Worm (Caenorhabditis elegans) whole organism, L3 larva: ENCODE measurements around the gene clec-36.

Source experiments
- ZK546.5 ChIP-seq: sonication (generic microtip); optimal IDR thresholded peaks from 2 replicates; lab custom pipeline; 2017; ENCODE audit warnings: missing biosample characterization, missing genetic modification characterization
- aly-2 ChIP-seq: fragments of 150-350 bp; optimal IDR thresholded peaks from 2 replicates; lab custom pipeline; 2014; ENCODE audit warnings: missing biosample characterization, missing genetic modification characterization
- ama-1 ChIP-seq: fragments of 150-350 bp; optimal IDR thresholded peaks from 2 replicates; lab custom pipeline; 2018
- ceh-16 ChIP-seq: sonication (generic microtip); optimal IDR thresholded peaks from 2 replicates; lab custom pipeline; 2017; ENCODE audit warnings: missing biosample characterization, missing genetic modification characterization
- ceh-28 ChIP-seq: fragments of 150-350 bp; optimal IDR thresholded peaks from 2 replicates; lab custom pipeline; 2014; ENCODE audit warnings: missing biosample characterization, missing genetic modification reagents, missing genetic modification characterization
- daf-12 ChIP-seq: fragments of 150-350 bp; optimal IDR thresholded peaks from 2 replicates; lab custom pipeline; 2014; ENCODE audit warnings: missing biosample characterization, missing genetic modification reagents, missing genetic modification characterization
- egl-5 ChIP-seq: fragments of 150-350 bp; optimal IDR thresholded peaks from 2 replicates; lab custom pipeline; 2017; ENCODE audit warnings: missing biosample characterization, missing genetic modification reagents, missing genetic modification characterization, inconsistent platforms
- elt-1 ChIP-seq: fragments of 150-350 bp; optimal IDR thresholded peaks from 2 replicates; lab custom pipeline; 2014; ENCODE audit warnings: missing biosample characterization, missing genetic modification characterization
- elt-3 ChIP-seq, 3 experiments: fragments of 150-350 bp in 1 of 3; sonication (generic microtip) in 2 of 3; optimal IDR thresholded peaks; 2 replicates in 2 of 3; 4 replicates in 1 of 3; lab custom pipeline; 2014 to 2017; ENCODE audit warnings: missing biosample characterization in 3 of 3, missing genetic modification characterization in 3 of 3
- fkh-10 ChIP-seq: sonication (generic microtip); optimal IDR thresholded peaks from 2 replicates; lab custom pipeline; 2017; ENCODE audit warnings: missing biosample characterization, missing genetic modification reagents, missing genetic modification characterization
- fkh-2 ChIP-seq: fragments of 150-350 bp; optimal IDR thresholded peaks from 2 replicates; lab custom pipeline; 2014; ENCODE audit warnings: missing biosample characterization, missing genetic modification reagents, missing genetic modification characterization
- fos-1 ChIP-seq: fragments of 150-350 bp; optimal IDR thresholded peaks from 2 replicates; lab custom pipeline; 2014; ENCODE audit warnings: missing biosample characterization, missing genetic modification characterization
- hmg-11 ChIP-seq: sonication (generic microtip); optimal IDR thresholded peaks from 2 replicates; lab custom pipeline; 2016; ENCODE audit warnings: missing genetic modification characterization, missing compliant biosample characterization
- jun-1 ChIP-seq: fragments of 150-350 bp; optimal IDR thresholded peaks from 2 replicates; lab custom pipeline; 2014; ENCODE audit warnings: missing biosample characterization, missing genetic modification reagents, missing genetic modification characterization
- lin-15B ChIP-seq: fragments of 150-350 bp; optimal IDR thresholded peaks from 2 replicates; lab custom pipeline; 2014; ENCODE audit warnings: missing biosample characterization, missing genetic modification characterization
- lin-39 ChIP-seq: fragments of 150-350 bp; optimal IDR thresholded peaks from 2 replicates; lab custom pipeline; 2018; ENCODE audit warnings: missing biosample characterization, missing genetic modification reagents, missing genetic modification characterization
- lsy-12 ChIP-seq: sonication (generic microtip); optimal IDR thresholded peaks from 2 replicates; lab custom pipeline; 2016; ENCODE audit warnings: mild to moderate bottlenecking, missing genetic modification characterization, missing compliant biosample characterization
- mdl-1 ChIP-seq: fragments of 150-350 bp; optimal IDR thresholded peaks from 2 replicates; lab custom pipeline; 2014; ENCODE audit warnings: missing biosample characterization, missing genetic modification characterization
- nfya-1 ChIP-seq: sonication (generic microtip); optimal IDR thresholded peaks from 2 replicates; lab custom pipeline; 2017; ENCODE audit warnings: missing genetic modification characterization, mild to moderate bottlenecking, missing compliant biosample characterization, antibody characterized with exemption, moderate library complexity; ENCODE audit not compliant: insufficient read depth
- nhr-11 ChIP-seq: fragments of 150-350 bp; optimal IDR thresholded peaks from 2 replicates; lab custom pipeline; 2014; ENCODE audit warnings: missing biosample characterization, missing genetic modification characterization
- nhr-23 ChIP-seq: fragments of 150-350 bp; optimal IDR thresholded peaks from 2 replicates; lab custom pipeline; 2014; ENCODE audit warnings: missing biosample characterization, missing genetic modification reagents, missing genetic modification characterization
- nhr-237 ChIP-seq: fragments of 150-350 bp; optimal IDR thresholded peaks from 2 replicates; lab custom pipeline; 2014; ENCODE audit warnings: missing biosample characterization, missing genetic modification characterization
- nhr-25 ChIP-seq: sonication (generic microtip); optimal IDR thresholded peaks from 2 replicates; lab custom pipeline; 2017; ENCODE audit warnings: missing biosample characterization, missing genetic modification characterization
- nhr-28 ChIP-seq: fragments of 150-350 bp; optimal IDR thresholded peaks from 2 replicates; lab custom pipeline; 2014; ENCODE audit warnings: missing biosample characterization, missing genetic modification characterization
- nhr-43 ChIP-seq: sonication (generic microtip); optimal IDR thresholded peaks from 2 replicates; lab custom pipeline; 2016; ENCODE audit warnings: mild to moderate bottlenecking, missing genetic modification characterization, missing compliant biosample characterization; ENCODE audit not compliant: poor library complexity, severe bottlenecking
- nhr-67 ChIP-seq: fragments of 150-350 bp; optimal IDR thresholded peaks from 2 replicates; lab custom pipeline; 2014; ENCODE audit warnings: missing biosample characterization, missing genetic modification characterization
- nhr-76 ChIP-seq: fragments of 150-350 bp; sonication (generic microtip); optimal IDR thresholded peaks from 5 replicates; lab custom pipeline; 2014; ENCODE audit warnings: missing biosample characterization, missing genetic modification characterization
- nhr-77 ChIP-seq: fragments of 150-350 bp; optimal IDR thresholded peaks from 2 replicates; lab custom pipeline; 2014; ENCODE audit warnings: missing biosample characterization, missing genetic modification characterization
- pha-4 ChIP-seq: fragments of 150-350 bp; optimal IDR thresholded peaks from 2 replicates; lab custom pipeline; 2014; ENCODE audit warnings: missing biosample characterization, missing genetic modification reagents, missing genetic modification characterization
- pqm-1 ChIP-seq: fragments of 150-350 bp; optimal IDR thresholded peaks from 2 replicates; lab custom pipeline; 2017; ENCODE audit warnings: missing biosample characterization, missing genetic modification characterization, inconsistent platforms
- skn-1 ChIP-seq: fragments of 150-350 bp; optimal IDR thresholded peaks from 2 replicates; lab custom pipeline; 2014; ENCODE audit warnings: missing biosample characterization, missing genetic modification characterization
- tbx-2 ChIP-seq: sonication (generic microtip); optimal IDR thresholded peaks from 2 replicates; lab custom pipeline; 2016; ENCODE audit warnings: mild to moderate bottlenecking, missing genetic modification characterization, missing compliant biosample characterization
- unc-39 ChIP-seq: sonication (generic microtip); optimal IDR thresholded peaks from 4 replicates; lab custom pipeline; 2017; ENCODE audit warnings: missing biosample characterization, missing genetic modification characterization
- unc-62 ChIP-seq: fragments of 150-350 bp; sonication (generic microtip); optimal IDR thresholded peaks from 4 replicates; lab custom pipeline; 2014; ENCODE audit warnings: missing biosample characterization, missing genetic modification reagents, missing genetic modification characterization
- zag-1 ChIP-seq: fragments of 150-350 bp; optimal IDR thresholded peaks from 2 replicates; lab custom pipeline; 2014; ENCODE audit warnings: missing biosample characterization, missing genetic modification characterization
- ztf-11 ChIP-seq: fragments of 150-350 bp; optimal IDR thresholded peaks from 2 replicates; lab custom pipeline; 2014; ENCODE audit warnings: missing biosample characterization, missing genetic modification characterization

clec-36 gene

DNA sequence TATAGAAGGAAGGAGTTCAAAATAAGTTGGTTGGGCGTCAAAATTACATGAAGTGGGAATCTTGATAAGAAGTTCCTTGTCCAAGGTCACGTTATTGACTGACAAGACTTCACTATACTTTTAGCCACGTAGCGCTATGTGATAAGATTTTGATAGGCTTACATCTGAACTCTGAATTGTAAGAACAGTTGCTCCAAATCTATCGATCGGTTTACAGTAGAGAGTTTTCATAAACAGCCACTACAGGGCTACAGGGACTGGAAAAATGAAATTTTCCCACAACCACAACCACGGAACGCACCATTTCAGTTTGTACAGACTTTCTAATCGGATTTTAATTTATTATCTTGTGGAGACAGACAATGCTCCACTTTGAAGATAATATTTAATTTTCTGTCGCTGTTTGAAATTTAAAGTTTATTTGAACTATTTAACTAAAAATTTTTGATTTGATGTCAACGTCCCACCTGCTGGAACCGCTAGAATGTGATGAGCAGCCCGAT is 9.6 kb upstream of the clec-36 start, which contains the start of the genes clec-31 and clec-22:
clec-31 (minus strand) TSS at position 101 of the 503 bp plus-strand sequence.
clec-22 (plus strand) TSS at position 453 of the 503 bp plus-strand sequence.
- no peak for TF ChIP-seq nhr-67 (tag; lab: Kevin White, UChicago)

DNA sequence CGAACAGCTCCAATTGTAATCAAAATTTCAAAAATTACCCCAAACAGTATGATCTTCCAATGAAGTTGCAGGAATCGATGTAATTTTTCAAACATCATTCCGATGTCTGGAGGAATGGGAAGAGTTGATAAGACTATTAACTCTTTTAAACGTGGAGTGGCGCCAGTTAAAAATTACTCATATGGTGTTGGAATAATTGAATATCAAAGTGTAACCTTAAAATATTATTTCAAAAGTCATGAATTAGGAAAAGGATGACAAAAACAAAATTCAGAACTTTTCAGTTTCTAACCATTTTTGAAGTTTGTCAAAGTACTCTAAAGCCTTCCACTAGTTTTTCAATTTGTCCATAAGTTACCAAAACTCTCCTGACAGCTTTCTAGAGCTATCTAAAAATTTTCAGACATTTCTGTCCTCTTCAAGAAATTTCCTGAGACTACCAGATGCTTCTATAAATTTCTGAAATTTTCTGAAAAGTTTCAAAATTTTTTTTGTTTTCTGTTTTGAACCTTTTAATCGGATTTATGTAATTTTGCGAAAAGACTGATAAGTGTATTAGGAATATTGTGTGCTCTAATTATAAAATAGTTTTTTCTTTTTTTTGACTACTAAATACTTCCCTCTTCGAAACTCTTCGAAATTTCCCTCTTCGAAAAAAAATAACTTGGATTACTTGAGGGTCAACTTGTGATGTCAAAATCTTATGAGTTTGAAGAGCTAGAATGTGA is 5.7 kb upstream of the clec-36 start, which contains the start of the genes clec-35 and clec-27:
clec-35 (minus strand) TSS at position 101 of the 728 bp plus-strand sequence.
clec-27 (plus strand) TSS at position 678 of the 728 bp plus-strand sequence.
- TF ChIP-seq lin-15B (tag; lab: Kevin White, UChicago) (no peak), jun-1 (tag; lab: Kevin White, UChicago) (no peak), nhr-67 (tag; lab: Kevin White, UChicago) (no peak), pqm-1 (no peak), daf-12 (no peak), ZK546.5 (tag; lab: Kevin White, UChicago) (no peak), ceh-16 (tag; lab: Kevin White, UChicago) (no peak), nhr-77 (tag; lab: Kevin White, UChicago) (no peak), lin-39 (tag; lab: Kevin White, UChicago) (no peak), skn-1 (tag; lab: Kevin White, UChicago) (no peak), mdl-1 (tag; lab: Kevin White, UChicago) (no peak), nhr-11 (no peak), nhr-28 (tag; lab: Kevin White, UChicago) (no peak), elt-1 (tag; lab: Kevin White, UChicago) (no peak), nfya-1 (tag; lab: Kevin White, UChicago) (no peak), nhr-43 (no peak), ama-1 (lab: Kevin White, UChicago) (no peak)

DNA sequence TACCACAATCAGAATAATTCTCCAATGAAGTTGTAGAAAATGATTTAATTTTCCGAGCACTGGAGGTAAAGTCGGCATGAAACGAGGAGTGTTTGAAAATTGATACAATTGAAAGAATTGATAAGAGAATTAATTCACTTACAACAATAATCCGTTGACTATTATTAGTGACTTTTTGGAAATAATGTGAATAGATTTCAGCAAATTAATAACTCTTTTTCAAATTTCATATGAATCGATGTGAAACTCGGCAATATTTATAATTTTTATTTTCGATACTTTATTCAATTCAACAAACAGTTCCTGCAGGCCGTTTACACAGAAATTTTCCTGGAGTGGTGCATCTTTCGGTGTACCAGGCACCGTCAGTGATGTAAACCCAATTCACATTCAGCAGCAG is 3.6 kb upstream of the clec-36 start, which contains the start of gene clec-37:
clec-37 (minus strand) TSS at position 101 of the 400 bp plus-strand sequence.
- TF ChIP-seq nhr-23 (tag; lab: Kevin White, UChicago) (no peak), nhr-43 (no peak), ztf-11 (no peak), aly-2 (tag; lab: Kevin White, UChicago) (no peak), nhr-28 (tag; lab: Kevin White, UChicago) (no peak), egl-5 (tag; lab: Kevin White, UChicago) (no peak), elt-3 (tag; optimal IDR thresholded peaks at IDR 0.05; lab: Kevin White, UChicago) (no peak), elt-1 (tag; lab: Kevin White, UChicago) (no peak), fkh-2 (no peak)

DNA sequence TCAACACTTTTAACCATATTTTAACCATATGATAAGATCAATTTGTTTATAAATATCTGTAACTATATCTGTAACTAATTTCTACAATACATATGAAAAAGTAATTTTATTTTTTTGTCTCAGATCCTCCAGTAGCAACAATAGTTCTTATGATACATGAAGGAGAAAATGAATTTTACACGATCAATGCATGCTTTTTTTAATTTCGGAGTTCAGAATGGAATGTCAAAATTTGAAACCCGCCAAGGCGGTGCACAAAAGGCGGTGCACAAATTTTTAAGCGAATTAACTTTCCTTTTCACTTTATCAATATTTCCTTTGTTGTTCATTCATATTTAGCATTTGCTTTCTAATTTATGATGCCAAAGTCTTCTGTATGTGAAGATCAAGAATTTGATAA is 5.5 kb downstream of the clec-36 start, which contains the start of gene clec-25:
clec-25 (plus strand) TSS at position 301 of the 400 bp plus-strand sequence.
- TF ChIP-seq nhr-237, result no peak
- no peak for TF ChIP-seq ceh-16 (tag; lab: Kevin White, UChicago)
- TF ChIP-seq nhr-25 (tag; lab: Kevin White, UChicago), result no peak
- TF ChIP-seq mdl-1 (tag; lab: Kevin White, UChicago), result no peak
- TF ChIP-seq ZK546.5 (tag; lab: Kevin White, UChicago), result no peak
- TF ChIP-seq pha-4, result no peak
- no peak for TF ChIP-seq skn-1 (tag; lab: Kevin White, UChicago)
- TF ChIP-seq egl-5 (tag; lab: Kevin White, UChicago), result no peak
- TF ChIP-seq hmg-11, result no peak
- no peak for TF ChIP-seq ceh-28 (tag; lab: Kevin White, UChicago)
- TF ChIP-seq unc-39, result no peak
- no peak for TF ChIP-seq nhr-28 (tag; lab: Kevin White, UChicago)
- TF ChIP-seq fkh-10, result no peak
- TF ChIP-seq tbx-2 (tag; lab: Kevin White, UChicago), result no peak
- no peak for TF ChIP-seq elt-1 (tag; lab: Kevin White, UChicago)
- TF ChIP-seq pqm-1, result no peak
- no peak for TF ChIP-seq zag-1 (tag; lab: Kevin White, UChicago)

DNA sequence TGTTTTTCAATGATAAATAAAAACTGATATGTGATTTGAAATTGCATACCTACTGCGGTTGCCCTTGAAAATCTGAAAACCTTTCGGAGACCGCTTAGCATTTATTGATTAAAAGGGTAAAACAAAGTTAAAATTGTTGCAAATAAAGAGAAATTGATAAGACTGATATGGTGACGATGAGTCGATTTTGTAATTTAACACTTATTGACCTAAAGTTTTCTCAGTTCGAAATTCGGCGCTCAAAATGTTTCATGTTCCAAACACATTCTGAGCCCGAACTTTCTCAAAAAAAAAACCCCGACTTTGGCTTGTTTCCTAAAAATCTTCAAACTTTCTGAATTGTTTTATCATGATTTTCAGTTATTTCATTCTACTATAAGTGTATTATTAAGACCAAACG is 7.4 kb downstream of the clec-36 start, which contains the start of gene clec-40:
clec-40 (minus strand) TSS at position 101 of the 400 bp plus-strand sequence.
- TF ChIP-seq lsy-12 (tag; lab: Kevin White, UChicago), result no peak
- no peak for TF ChIP-seq zag-1 (tag; lab: Kevin White, UChicago)
- TF ChIP-seq nhr-28 (tag; lab: Kevin White, UChicago), result no peak
- no peak for TF ChIP-seq fkh-10
- no peak for TF ChIP-seq fos-1 (tag; lab: Kevin White, UChicago)
- no peak for TF ChIP-seq ztf-11
- no peak for TF ChIP-seq hmg-11
- no peak for TF ChIP-seq unc-62 (GFP tag; lab: Kevin White, UChicago)
- TF ChIP-seq nhr-76, result no peak
- no peak for TF ChIP-seq pqm-1
- no peak for TF ChIP-seq fkh-2
- no peak for TF ChIP-seq elt-3 (tag; optimal IDR thresholded peaks at IDR 0.05; lab: Kevin White, UChicago)
- no peak for TF ChIP-seq egl-5 (tag; lab: Kevin White, UChicago)
